Worm (Caenorhabditis elegans): ENCODE measurements around the gene bath-19.
"Not testable (repeated sequence)": the region's sequence is repeated elsewhere in the genome, so short reads cannot be mapped to it uniquely, and the experiment has no call there.

- not testable (repeated sequence) for TF ChIP-seq hlh-8 (tag; optimal IDR thresholded peaks at IDR 0.05); Y22D7AL.16 (tag; optimal IDR thresholded peaks at IDR 0.05); ama-1 (optimal IDR thresholded peaks at IDR 0.05); elt-4 (tag; optimal IDR thresholded peaks at IDR 0.05); ceh-6 (GFP tag; optimal IDR thresholded peaks at IDR 0.05); elt-2 (tag; optimal IDR thresholded peaks at IDR 0.05); unc-55 (GFP tag; optimal IDR thresholded peaks at IDR 0.05); ceh-9 (tag; optimal IDR thresholded peaks at IDR 0.05); unc-3 (GFP tag; conservative IDR thresholded peaks at IDR 0.05); unc-3 (tag; optimal IDR thresholded peaks at IDR 0.05); syd-9 (tag; optimal IDR thresholded peaks at IDR 0.05); pha-4 (tag; optimal IDR thresholded peaks at IDR 0.05); ceh-2 (tag; optimal IDR thresholded peaks at IDR 0.05)
Observed at ce11 chrII:1998561-1998960, 40.6 kb downstream of the bath-19 start, which contains the start of gene math-19.
